Worm (Caenorhabditis elegans): ENCODE measurements around the gene clec-179.

ce11 chrIV:7227072-7227471 lies 42.6 kb upstream of the clec-179 start, which contains the start of gene R13A1.10:
- TF ChIP-seq ztf-18 (tag; optimal IDR thresholded peaks at IDR 0.05) (no peak), unc-62 (GFP tag; optimal IDR thresholded peaks at IDR 0.05) (no peak), chd-7 (tag; optimal IDR thresholded peaks at IDR 0.05) (no peak), snpc-4 (GFP tag; optimal IDR thresholded peaks at IDR 0.05) (no peak), snpc-4 (tag; optimal IDR thresholded peaks at IDR 0.05) (no peak), lag-1 (GFP tag; IDR thresholded peaks at IDR 0.05) (no peak), lin-26 (GFP tag; IDR thresholded peaks at IDR 0.05) (no peak), tlf-1 (GFP tag; optimal IDR thresholded peaks at IDR 0.05) (no peak), madf-10 (tag; optimal IDR thresholded peaks at IDR 0.05) (no peak), lir-1 (GFP tag; conservative IDR thresholded peaks at IDR 0.05) (no peak), ZK185.1 (tag; optimal IDR thresholded peaks at IDR 0.05; ENCODE audit: poor library complexity, severe bottlenecking) (no peak), nfya-1 (tag; optimal IDR thresholded peaks at IDR 0.05; ENCODE audit: borderline replicate concordance, insufficient read depth) (no peak)
